Worm (Caenorhabditis elegans) whole organism, mixed stage, embryonic: Measurements from ENCODE around the gene B0365.9.

Experiments
- M03D4.4 ChIP-seq: sonication (generic microtip); optimal IDR thresholded peaks from 2 replicates; lab custom pipeline; 2017; ENCODE audit warnings: mild to moderate bottlenecking, missing genetic modification characterization, missing compliant biosample characterization
- bed-3 ChIP-seq: fragments of 200-800 bp; sonication (Bioruptor generic); optimal IDR thresholded peaks from 3 replicates; lab custom pipeline; 2018; ENCODE audit warnings: mild to moderate bottlenecking, missing genetic modification characterization, moderate library complexity, missing compliant biosample characterization
- blmp-1 ChIP-seq: fragments of 150-350 bp; optimal IDR thresholded peaks from 2 replicates; lab custom pipeline; 2014; ENCODE audit warnings: missing biosample characterization, missing genetic modification characterization
- ceh-39 ChIP-seq: fragments of 150-350 bp; optimal IDR thresholded peaks from 2 replicates; lab custom pipeline; 2014; ENCODE audit warnings: missing biosample characterization, missing genetic modification characterization
- ceh-43 ChIP-seq: fragments of 200-800 bp; sonication (Bioruptor generic); optimal IDR thresholded peaks from 2 replicates; lab custom pipeline; 2018; ENCODE audit warnings: mild to moderate bottlenecking, missing genetic modification characterization, moderate library complexity, missing compliant biosample characterization
- ceh-83 ChIP-seq: fragments of 200-800 bp; sonication (Bioruptor generic); optimal IDR thresholded peaks from 2 replicates; lab custom pipeline; 2018; ENCODE audit warnings: mild to moderate bottlenecking, missing genetic modification characterization, missing compliant biosample characterization
- ces-1 ChIP-seq: fragments of 150-350 bp; optimal IDR thresholded peaks from 2 replicates; lab custom pipeline; 2014; ENCODE audit warnings: missing biosample characterization, missing genetic modification reagents, missing genetic modification characterization
- cnd-1 ChIP-seq: fragments of 200-800 bp; sonication (Bioruptor generic); optimal IDR thresholded peaks from 2 replicates; lab custom pipeline; 2018; ENCODE audit warnings: mild to moderate bottlenecking, missing genetic modification characterization, missing compliant biosample characterization
- drap-1 ChIP-seq: fragments of 200-800 bp; sonication (Bioruptor generic); optimal IDR thresholded peaks from 3 replicates; lab custom pipeline; 2018; ENCODE audit warnings: mild to moderate bottlenecking, missing genetic modification characterization, missing compliant biosample characterization
- elt-1 ChIP-seq: sonication (generic microtip); optimal IDR thresholded peaks from 2 replicates; lab custom pipeline; 2017; ENCODE audit warnings: missing genetic modification characterization, mild to moderate bottlenecking, missing compliant biosample characterization, antibody characterized with exemption, moderate library complexity, borderline replicate concordance; ENCODE audit not compliant: insufficient read depth
- elt-3 ChIP-seq: fragments of 150-350 bp; optimal IDR thresholded peaks from 2 replicates; lab custom pipeline; 2014; ENCODE audit warnings: missing biosample characterization, missing genetic modification characterization
- flh-1 ChIP-seq: fragments of 200-800 bp; sonication (Bioruptor generic); optimal IDR thresholded peaks from 2 replicates; lab custom pipeline; 2018; ENCODE audit warnings: mild to moderate bottlenecking, missing genetic modification characterization, moderate library complexity, missing compliant biosample characterization
- ham-2 ChIP-seq: fragments of 200-800 bp; sonication (Bioruptor generic); optimal IDR thresholded peaks from 2 replicates; lab custom pipeline; 2018; ENCODE audit warnings: mild to moderate bottlenecking, missing genetic modification characterization, missing compliant biosample characterization
- hlh-1 ChIP-seq: fragments of 150-350 bp; optimal IDR thresholded peaks from 2 replicates; lab custom pipeline; 2014; ENCODE audit warnings: missing biosample characterization, missing genetic modification reagents, missing genetic modification characterization
- lin-13 ChIP-seq: fragments of 150-350 bp; optimal IDR thresholded peaks from 2 replicates; lab custom pipeline; 2014; ENCODE audit warnings: missing biosample characterization, missing genetic modification characterization
- lin-32 ChIP-seq: fragments of 200-800 bp; sonication (Bioruptor generic); optimal IDR thresholded peaks from 2 replicates; lab custom pipeline; 2018; ENCODE audit warnings: mild to moderate bottlenecking, missing genetic modification characterization, missing compliant biosample characterization
- lsy-2 ChIP-seq: fragments of 150-350 bp; optimal IDR thresholded peaks from 2 replicates; lab custom pipeline; 2014; ENCODE audit warnings: missing biosample characterization, missing genetic modification characterization
- mab-5 ChIP-seq: fragments of 150-350 bp; optimal IDR thresholded peaks from 2 replicates; lab custom pipeline; 2014; ENCODE audit warnings: missing biosample characterization, missing genetic modification characterization
- mep-1 ChIP-seq: fragments of 150-350 bp; optimal IDR thresholded peaks from 2 replicates; lab custom pipeline; 2017; ENCODE audit warnings: missing biosample characterization, missing genetic modification reagents, missing genetic modification characterization, inconsistent platforms
- mls-2 ChIP-seq: sonication (generic microtip); optimal IDR thresholded peaks from 2 replicates; lab custom pipeline; 2016; ENCODE audit warnings: mild to moderate bottlenecking, missing genetic modification characterization, moderate library complexity, missing compliant biosample characterization
- nhr-12 ChIP-seq: fragments of 150-350 bp; optimal IDR thresholded peaks from 2 replicates; lab custom pipeline; 2014; ENCODE audit warnings: missing biosample characterization, missing genetic modification characterization
- nhr-2 ChIP-seq: fragments of 150-350 bp; optimal IDR thresholded peaks from 2 replicates; lab custom pipeline; 2014; ENCODE audit warnings: missing biosample characterization, missing genetic modification characterization
- nhr-237 ChIP-seq: fragments of 150-350 bp; optimal IDR thresholded peaks from 2 replicates; lab custom pipeline; 2014; ENCODE audit warnings: missing biosample characterization, missing genetic modification characterization
- nhr-28 ChIP-seq: fragments of 150-350 bp; optimal IDR thresholded peaks from 2 replicates; lab custom pipeline; 2014; ENCODE audit warnings: missing biosample characterization, missing genetic modification characterization
- nhr-76 ChIP-seq: sonication (generic microtip); optimal IDR thresholded peaks from 2 replicates; lab custom pipeline; 2017; ENCODE audit warnings: missing biosample characterization, missing genetic modification characterization
- pha-4 ChIP-seq: fragments of 150-350 bp; optimal IDR thresholded peaks from 2 replicates; lab custom pipeline; 2018; ENCODE audit warnings: missing biosample characterization, missing genetic modification reagents, missing genetic modification characterization
- sem-2 ChIP-seq: fragments of 200-800 bp; sonication (Bioruptor generic); optimal IDR thresholded peaks from 2 replicates; lab custom pipeline; 2018; ENCODE audit warnings: mild to moderate bottlenecking, missing genetic modification characterization, missing compliant biosample characterization
- snpc-4 ChIP-seq: fragments of 150-350 bp; optimal IDR thresholded peaks from 2 replicates; lab custom pipeline; 2014; ENCODE audit warnings: missing biosample characterization, missing genetic modification characterization
- sptf-1 ChIP-seq: sonication (generic microtip); optimal IDR thresholded peaks from 2 replicates; lab custom pipeline; 2017; ENCODE audit warnings: mild to moderate bottlenecking, missing genetic modification characterization, moderate library complexity, missing compliant biosample characterization
- tbx-8 ChIP-seq: fragments of 200-800 bp; sonication (Bioruptor generic); optimal IDR thresholded peaks from 2 replicates; lab custom pipeline; 2018; ENCODE audit warnings: mild to moderate bottlenecking, missing genetic modification characterization, moderate library complexity, missing compliant biosample characterization
- unc-120 ChIP-seq: sonication (generic microtip); optimal IDR thresholded peaks from 2 replicates; lab custom pipeline; 2017; ENCODE audit warnings: missing genetic modification characterization, missing compliant biosample characterization; ENCODE audit not compliant: poor library complexity, severe bottlenecking
- unc-39 ChIP-seq: fragments of 150-350 bp; optimal IDR thresholded peaks from 2 replicates; lab custom pipeline; 2014; ENCODE audit warnings: missing biosample characterization, missing genetic modification characterization
- unc-62 ChIP-seq: fragments of 150-350 bp; optimal IDR thresholded peaks from 2 replicates; lab custom pipeline; 2014; ENCODE audit warnings: missing biosample characterization, missing genetic modification reagents, missing genetic modification characterization
- zip-8 ChIP-seq: fragments of 150-350 bp; optimal IDR thresholded peaks from 2 replicates; lab custom pipeline; 2014; ENCODE audit warnings: missing biosample characterization, missing genetic modification characterization
- ztf-11 ChIP-seq: fragments of 150-350 bp; optimal IDR thresholded peaks from 2 replicates; lab custom pipeline; 2014; ENCODE audit warnings: missing biosample characterization, missing genetic modification characterization

B0365.9 gene

ce11 chrV:13092349-13092748 lies 41.0 kb downstream of the B0365.9 start, which contains the start of gene lurp-4:
lurp-4 (plus strand) TSS chrV:13092649.
- TF ChIP-seq nhr-12 (tag; lab: Kevin White, UChicago) (no peak), mls-2 (tag; lab: Kevin White, UChicago) (no peak), nhr-28 (no peak), lin-32 (GFP tag; lab: Kevin White, UChicago) (no peak), sptf-1 (tag; lab: Kevin White, UChicago) (no peak), ceh-83 (GFP tag; lab: Kevin White, UChicago) (no peak), ceh-39 (tag; lab: Kevin White, UChicago) (no peak), tbx-8 (GFP tag; lab: Kevin White, UChicago) (no peak), mab-5 (tag; lab: Kevin White, UChicago) (no peak)

ce11 chrV:13090130-13090770 lies 43.1 kb downstream of the B0365.9 start, which contains the start of gene C34B4.4:
C34B4.4 (plus strand) TSS chrV:13090405.
- no peak for TF ChIP-seq elt-3 (tag; lab: Kevin White, UChicago)
- TF ChIP-seq lin-13 (tag; lab: Kevin White, UChicago): no peak
- TF ChIP-seq sptf-1 (tag; lab: Kevin White, UChicago): no peak
- TF ChIP-seq sem-2 (GFP tag; lab: Kevin White, UChicago): no peak
- TF ChIP-seq lsy-2 (tag; lab: Kevin White, UChicago): no peak
- no peak for TF ChIP-seq snpc-4 (tag; lab: Kevin White, UChicago)
- no peak for TF ChIP-seq nhr-28
- TF ChIP-seq pha-4 (tag; lab: Kevin White, UChicago): no peak

DNA sequence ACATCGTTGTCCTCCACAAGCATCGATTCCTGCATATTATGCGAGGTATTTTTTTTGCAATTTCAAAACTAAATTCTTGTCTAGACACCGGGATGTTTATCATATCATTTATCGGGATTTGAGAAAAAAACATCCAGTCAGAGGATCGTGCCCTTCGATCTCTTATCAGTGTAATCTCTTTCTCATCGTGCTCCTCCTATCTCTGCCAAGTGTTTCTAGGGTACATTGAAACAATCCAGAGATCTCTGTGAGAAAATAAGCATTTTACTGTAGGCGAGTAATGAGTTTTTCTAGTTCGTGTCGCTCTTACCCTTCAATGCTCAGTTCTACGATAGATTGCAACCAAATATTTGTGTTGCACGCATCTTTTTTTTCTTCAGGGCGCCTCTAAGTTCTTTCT lies 44.9 kb downstream of the B0365.9 start:
- TF ChIP-seq elt-1 (tag; lab: Kevin White, UChicago) (peak; percentile 14), zip-8 (tag; lab: Kevin White, UChicago) (no peak), sem-2 (GFP tag; lab: Kevin White, UChicago) (no peak), nhr-2 (tag; lab: Kevin White, UChicago) (no peak)

- no peak for TF ChIP-seq mab-5 (tag; lab: Kevin White, UChicago)
- TF ChIP-seq nhr-12 (tag; lab: Kevin White, UChicago): no peak
- no peak for TF ChIP-seq flh-1
- no peak for TF ChIP-seq mls-2 (tag; lab: Kevin White, UChicago)
- no peak for TF ChIP-seq ham-2
- TF ChIP-seq nhr-28: no peak
- no peak for TF ChIP-seq nhr-76 (tag; lab: Kevin White, UChicago)
- no peak for TF ChIP-seq lin-13 (tag; lab: Kevin White, UChicago)
- TF ChIP-seq elt-3 (tag; lab: Kevin White, UChicago): no peak
- no peak for TF ChIP-seq lin-32 (GFP tag; lab: Kevin White, UChicago)
- no peak for TF ChIP-seq snpc-4 (tag; lab: Kevin White, UChicago)
- no peak for TF ChIP-seq sem-2 (GFP tag; lab: Kevin White, UChicago)
- TF ChIP-seq ces-1 (GFP tag; lab: Kevin White, UChicago): no peak
- no peak for TF ChIP-seq unc-39 (tag; lab: Kevin White, UChicago)
- peak; percentile 12 for TF ChIP-seq ztf-11 (tag; lab: Kevin White, UChicago)
- no peak for TF ChIP-seq blmp-1
- no peak for TF ChIP-seq tbx-8 (GFP tag; lab: Kevin White, UChicago)
- TF ChIP-seq elt-1 (tag; lab: Kevin White, UChicago): no peak
- TF ChIP-seq drap-1 (GFP tag; lab: Kevin White, UChicago): no peak
- no peak for TF ChIP-seq nhr-2 (tag; lab: Kevin White, UChicago)
- TF ChIP-seq cnd-1 (tag; lab: Kevin White, UChicago): no peak
- TF ChIP-seq unc-62: peak; percentile 93
- peak; percentile 4 for TF ChIP-seq nhr-237
- peak; percentile 52 for TF ChIP-seq hlh-1 (tag; lab: Kevin White, UChicago)
- peak; percentile 10 for TF ChIP-seq M03D4.4 (tag; lab: Kevin White, UChicago)
- TF ChIP-seq bed-3 (GFP tag; lab: Kevin White, UChicago): no peak
- TF ChIP-seq ceh-39 (tag; lab: Kevin White, UChicago): no peak
- no peak for TF ChIP-seq ceh-43 (GFP tag; lab: Kevin White, UChicago)
- peak; percentile 30 for TF ChIP-seq lsy-2 (tag; lab: Kevin White, UChicago)
- peak; percentile 52 for TF ChIP-seq mep-1 (tag; lab: Kevin White, UChicago)
- TF ChIP-seq zip-8 (tag; lab: Kevin White, UChicago): no peak
- TF ChIP-seq sptf-1 (tag; lab: Kevin White, UChicago): peak; percentile 33
- peak; percentile 32 for TF ChIP-seq pha-4 (tag; lab: Kevin White, UChicago)
- peak; percentile 99 for TF ChIP-seq unc-120
- no peak for TF ChIP-seq ceh-83 (GFP tag; lab: Kevin White, UChicago)
Observed at ce11 chrV:13085917-13086552, 47.3 kb downstream of the B0365.9 start.
